Worm (Caenorhabditis elegans) whole organism, L1 larva: ENCODE data around the gene T20D4.12.

Experiments used
- ceh-82 ChIP-seq, 3 experiments: fragments of 150-350 bp in 1 of 3; sonication (generic microtip) in 2 of 3; optimal IDR thresholded peaks; 2 replicates each; lab custom pipeline; 2014 to 2017; ENCODE audit warnings: missing biosample characterization in 3 of 3, missing genetic modification characterization in 3 of 3
- ces-1 ChIP-seq: fragments of 150-350 bp; optimal IDR thresholded peaks from 2 replicates; lab custom pipeline; 2014; ENCODE audit warnings: missing biosample characterization, missing genetic modification reagents, missing genetic modification characterization
- mdl-1 ChIP-seq, 2 experiments: fragments of 150-350 bp; optimal IDR thresholded peaks; 2 replicates each; lab custom pipeline; 2014 to 2017; ENCODE audit warnings: missing biosample characterization in 2 of 2, missing genetic modification characterization in 2 of 2, inconsistent platforms in 1 of 2
- nhr-237 ChIP-seq: fragments of 150-350 bp; optimal IDR thresholded peaks from 2 replicates; lab custom pipeline; 2014; ENCODE audit warnings: missing biosample characterization, missing genetic modification characterization
- nhr-85 ChIP-seq: sonication (generic microtip); peaks from one replicate; lab custom pipeline; 2016; ENCODE audit warnings: missing genetic modification characterization, inconsistent platforms, missing compliant biosample characterization
- snpc-4 ChIP-seq: fragments of 150-350 bp; optimal IDR thresholded peaks from 2 replicates; lab custom pipeline; 2014; ENCODE audit warnings: missing biosample characterization, missing genetic modification characterization
- tlp-1 ChIP-seq: fragments of 150-350 bp; optimal IDR thresholded peaks from 2 replicates; lab custom pipeline; 2014; ENCODE audit warnings: missing biosample characterization, missing genetic modification characterization

DNA sequence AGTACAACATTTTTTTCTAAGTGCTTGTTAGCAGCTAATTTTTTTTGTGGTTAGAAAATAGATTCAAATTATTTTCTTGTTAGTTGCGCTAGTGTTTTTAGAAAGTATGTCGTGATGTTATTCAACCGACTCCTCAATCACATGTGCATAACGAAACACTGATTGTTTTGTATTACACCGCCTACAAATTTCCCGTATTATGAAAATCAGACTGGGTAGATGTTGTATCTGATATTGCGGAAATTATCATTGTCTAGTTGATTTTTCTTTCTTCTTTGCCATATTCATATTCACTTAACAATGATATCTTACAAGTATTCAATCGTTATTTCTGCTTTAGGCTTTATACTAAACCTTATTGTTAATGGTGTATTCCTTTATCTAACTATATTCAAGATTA, 45.6 kb upstream of the T20D4.12 start, which contains the start of gene str-63:
- TF ChIP-seq snpc-4 (tag; lab: Kevin White, UChicago) (no peak), ces-1 (no peak), mdl-1 (tag; optimal IDR thresholded peaks at IDR 0.05; lab: Kevin White, UChicago) (no peak), nhr-85 (tag; lab: Kevin White, UChicago) (no peak), ceh-82 (tag; optimal IDR thresholded peaks at IDR 0.05; lab: Kevin White, UChicago) (no peak), nhr-237 (no peak), tlp-1 (tag; lab: Kevin White, UChicago) (no peak)
